Fruit fly (Drosophila melanogaster) whole organism, embryonic: Measurements from ENCODE around the gene Tssk.

Source experiments
- C15 ChIP-seq: fragments of 200-800 bp; sonication (Bioruptor generic); IDR thresholded peaks from 3 replicates; pipeline ENCODE4 v1.3.6; 2022; ENCODE audit warnings: missing biosample characterization, missing genetic modification characterization
- CG11695 ChIP-seq: fragments of 200-800 bp; sonication (Bioruptor generic); IDR thresholded peaks from 3 replicates; pipeline ENCODE4 v1.3.6; 2022; ENCODE audit warnings: missing biosample characterization, missing genetic modification characterization
- CG12071 ChIP-seq: fragments of 200-800 bp; sonication (Bioruptor generic); optimal IDR thresholded peaks from 3 replicates; lab custom pipeline; 2018; ENCODE audit warnings: missing biosample characterization, mild to moderate bottlenecking, missing genetic modification characterization
- CG14014 ChIP-seq: fragments of 200-800 bp; sonication (Bioruptor generic); IDR thresholded peaks from 2 replicates; pipeline ENCODE4 v1.3.6; 2022; ENCODE audit warnings: missing biosample characterization, missing genetic modification characterization
- CG14667 ChIP-seq: fragments of 200-800 bp; sonication (Bioruptor generic); IDR thresholded peaks from 2 replicates; pipeline ENCODE4 v1.3.6; 2022; ENCODE audit warnings: missing biosample characterization, missing genetic modification characterization
- CG15073 ChIP-seq: fragments of 200-800 bp; sonication (Bioruptor generic); optimal IDR thresholded peaks from 2 replicates; lab custom pipeline; 2016; ENCODE audit warnings: missing biosample characterization, missing genetic modification characterization
- CG15479 ChIP-seq: fragments of 200-800 bp; sonication (Bioruptor generic); optimal IDR thresholded peaks from 3 replicates; lab custom pipeline; 2019; ENCODE audit warnings: missing biosample characterization, mild to moderate bottlenecking, missing genetic modification characterization, moderate library complexity
- CG17568 ChIP-seq: fragments of 200-800 bp; sonication (Bioruptor generic); optimal IDR thresholded peaks from 2 replicates; lab custom pipeline; 2018; ENCODE audit warnings: missing biosample characterization, mild to moderate bottlenecking, missing genetic modification characterization, moderate library complexity
- CG17829 ChIP-seq: fragments of 200-800 bp; optimal IDR thresholded peaks from 2 replicates; lab custom pipeline; 2019; ENCODE audit warnings: missing biosample characterization, mild to moderate bottlenecking, missing genetic modification characterization, moderate library complexity
- CG18619 ChIP-seq: fragments of 200-800 bp; sonication (Bioruptor generic); optimal IDR thresholded peaks from 3 replicates; lab custom pipeline; 2017; ENCODE audit warnings: missing biosample characterization, mild to moderate bottlenecking, missing genetic modification characterization
- CG3163 ChIP-seq: fragments of 200-800 bp; sonication (Bioruptor generic); optimal IDR thresholded peaks from 3 replicates; lab custom pipeline; 2016; ENCODE audit warnings: missing biosample characterization, missing genetic modification characterization
- CG32767 ChIP-seq: fragments of 200-800 bp; sonication (Bioruptor generic); IDR thresholded peaks from 2 replicates; pipeline ENCODE4 v1.3.6; 2022; ENCODE audit warnings: missing biosample characterization, missing genetic modification characterization
- CG4707 ChIP-seq: fragments of 200-800 bp; sonication (Bioruptor generic); optimal IDR thresholded peaks from 2 replicates; lab custom pipeline; 2018; ENCODE audit warnings: missing biosample characterization, mild to moderate bottlenecking, missing genetic modification characterization, moderate library complexity
- CG7271 ChIP-seq: fragments of 200-800 bp; sonication (Bioruptor generic); optimal IDR thresholded peaks from 2 replicates; lab custom pipeline; 2018; ENCODE audit warnings: missing biosample characterization, mild to moderate bottlenecking, missing genetic modification characterization, moderate library complexity
- CHES-1-like ChIP-seq: fragments of 200-800 bp; sonication (Bioruptor generic); optimal IDR thresholded peaks from 2 replicates; lab custom pipeline; 2016; ENCODE audit warnings: missing biosample characterization, missing genetic modification characterization
- D ChIP-seq, 2 experiments: fragments of 200-800 bp in 1 of 2; fragments of >200 bp in 1 of 2; sonication (Bioruptor generic) in 1 of 2; optimal IDR thresholded peaks; 2 replicates in 1 of 2; 3 replicates in 1 of 2; lab custom pipeline; 2017; ENCODE audit warnings: mild to moderate bottlenecking in 1 of 2, missing biosample characterization in 1 of 2, missing genetic modification characterization in 1 of 2, missing genetic modification reagents in 1 of 2
- Dbx ChIP-seq: fragments of 200-800 bp; sonication (Bioruptor generic); IDR thresholded peaks from 3 replicates; pipeline ENCODE4 v1.3.6; 2022; ENCODE audit warnings: missing biosample characterization, missing genetic modification characterization
- Drgx ChIP-seq: fragments of 200-800 bp; sonication (Bioruptor generic); IDR thresholded peaks from 2 replicates; pipeline ENCODE4 v1.3.6; 2022; ENCODE audit warnings: missing biosample characterization, missing genetic modification characterization
- E2f2 ChIP-seq: fragments of 200-800 bp; sonication (Bioruptor generic); IDR thresholded peaks from 2 replicates; pipeline ENCODE4 v1.3.6; 2022; ENCODE audit warnings: missing biosample characterization, missing genetic modification characterization
- ERR ChIP-seq: fragments of 200-800 bp; sonication (Bioruptor generic); optimal IDR thresholded peaks from 2 replicates; lab custom pipeline; 2016; ENCODE audit warnings: missing biosample characterization, missing genetic modification characterization
- Fer3 ChIP-seq: fragments of 200-800 bp; sonication (Bioruptor generic); optimal IDR thresholded peaks from 2 replicates; lab custom pipeline; 2018; ENCODE audit warnings: missing biosample characterization, mild to moderate bottlenecking, missing genetic modification characterization, moderate library complexity
- Gsc ChIP-seq: fragments of 200-800 bp; sonication (Bioruptor generic); IDR thresholded peaks from 2 replicates; pipeline ENCODE4 v1.3.6; 2022; ENCODE audit warnings: missing biosample characterization, missing genetic modification characterization
- HLHmδ ChIP-seq: fragments of 200-800 bp; sonication (Bioruptor generic); optimal IDR thresholded peaks from 2 replicates; lab custom pipeline; 2018; ENCODE audit warnings: missing biosample characterization, mild to moderate bottlenecking, missing genetic modification characterization, moderate library complexity
- Med ChIP-seq: fragments of 200-800 bp; sonication (Bioruptor generic); peaks from one replicate; lab custom pipeline; 2016; ENCODE audit warnings: missing biosample characterization, missing genetic modification characterization, mild to moderate bottlenecking, inconsistent platforms, moderate library complexity
- Nf-YA ChIP-seq: fragments of 200-800 bp; sonication (Bioruptor generic); IDR thresholded peaks from 2 replicates; pipeline ENCODE4 v1.3.6; 2022; ENCODE audit warnings: missing biosample characterization, missing genetic modification characterization
- Nf-YB ChIP-seq: fragments of 200-800 bp; sonication (Bioruptor generic); optimal IDR thresholded peaks from 3 replicates; lab custom pipeline; 2019; ENCODE audit warnings: missing biosample characterization, mild to moderate bottlenecking, missing genetic modification characterization, moderate library complexity
- NfI ChIP-seq: fragments of 200-800 bp; sonication (Bioruptor generic); optimal IDR thresholded peaks from 3 replicates; lab custom pipeline; 2018; ENCODE audit warnings: missing biosample characterization, mild to moderate bottlenecking, missing genetic modification characterization, moderate library complexity
- Opbp ChIP-seq: fragments of 200-800 bp; sonication (Bioruptor generic); IDR thresholded peaks from 3 replicates; pipeline ENCODE4 v1.3.6; 2022; ENCODE audit warnings: missing biosample characterization, missing genetic modification characterization; ENCODE audit not compliant: partially characterized antibody
- Sin3A ChIP-seq: fragments of >200 bp; optimal IDR thresholded peaks from 2 replicates; lab custom pipeline; 2018
- Ssrp ChIP-seq: fragments of 200-800 bp; sonication (Bioruptor generic); optimal IDR thresholded peaks from 2 replicates; lab custom pipeline; 2018; ENCODE audit warnings: missing biosample characterization, mild to moderate bottlenecking, missing genetic modification characterization, moderate library complexity
- Taf1 ChIP-seq: fragments of 200-800 bp; sonication (Bioruptor generic); IDR thresholded peaks from 2 replicates; pipeline ENCODE4 v1.3.6; 2022; ENCODE audit warnings: missing biosample characterization, missing genetic modification characterization
- cad ChIP-seq: fragments of >200 bp; optimal IDR thresholded peaks from 2 replicates; lab custom pipeline; 2017; ENCODE audit warnings: missing biosample characterization, missing genetic modification characterization
- chn ChIP-seq: fragments of 200-800 bp; sonication (Bioruptor generic); optimal IDR thresholded peaks from 2 replicates; lab custom pipeline; 2016; ENCODE audit warnings: missing biosample characterization, missing genetic modification characterization
- cwo ChIP-seq: fragments of 200-800 bp; sonication (Bioruptor generic); optimal IDR thresholded peaks from 3 replicates; lab custom pipeline; 2017; ENCODE audit warnings: missing biosample characterization, missing genetic modification characterization, mild to moderate bottlenecking, moderate library complexity, missing genetic modification reagents
- ind ChIP-seq: fragments of 200-800 bp; sonication (Bioruptor generic); optimal IDR thresholded peaks from 3 replicates; lab custom pipeline; 2016; ENCODE audit warnings: missing biosample characterization, missing genetic modification characterization
- insv ChIP-seq, 2 experiments: fragments of 200-800 bp; sonication (Bioruptor generic); optimal IDR thresholded peaks; 3 replicates each; lab custom pipeline; 2016 to 2018; ENCODE audit warnings: missing biosample characterization in 2 of 2, missing genetic modification characterization in 2 of 2
- lbe ChIP-seq: fragments of 200-800 bp; sonication (Bioruptor generic); optimal IDR thresholded peaks from 2 replicates; lab custom pipeline; 2016; ENCODE audit warnings: missing biosample characterization, mild to moderate bottlenecking, missing genetic modification characterization
- org-1 ChIP-seq: fragments of 200-800 bp; sonication (Bioruptor generic); optimal IDR thresholded peaks from 2 replicates; lab custom pipeline; 2017; ENCODE audit warnings: missing biosample characterization, missing genetic modification characterization
- peb ChIP-seq: fragments of 200-800 bp; sonication (Bioruptor generic); IDR thresholded peaks from 2 replicates; pipeline ENCODE4 v1.3.6; 2022; ENCODE audit warnings: missing biosample characterization, missing genetic modification characterization
- pfk ChIP-seq: fragments of 200-800 bp; sonication (Bioruptor generic); optimal IDR thresholded peaks from 2 replicates; lab custom pipeline; 2018; ENCODE audit warnings: missing biosample characterization, mild to moderate bottlenecking, missing genetic modification characterization, moderate library complexity
- sens ChIP-seq: fragments of 200-800 bp; sonication (Bioruptor generic); peaks from one replicate; lab custom pipeline; 2016; ENCODE audit warnings: missing biosample characterization, missing genetic modification characterization
- slp2 ChIP-seq: fragments of 200-800 bp; sonication (Bioruptor generic); optimal IDR thresholded peaks from 2 replicates; lab custom pipeline; 2016; ENCODE audit warnings: missing biosample characterization, missing genetic modification characterization
- ssp ChIP-seq: fragments of 200-800 bp; sonication (Bioruptor generic); IDR thresholded peaks from 2 replicates; pipeline ENCODE4 v1.3.6; 2022; ENCODE audit warnings: missing biosample characterization, missing genetic modification characterization
- tna ChIP-seq: fragments of 200-800 bp; sonication (Bioruptor generic); IDR thresholded peaks from 2 replicates; pipeline ENCODE4 v1.3.6; 2022; ENCODE audit warnings: missing biosample characterization, missing genetic modification characterization; ENCODE audit not compliant: partially characterized antibody
- vnd ChIP-seq: fragments of 200-800 bp; sonication (Bioruptor generic); IDR thresholded peaks from 3 replicates; pipeline ENCODE4 v1.3.6; 2022; ENCODE audit warnings: missing biosample characterization, missing genetic modification characterization; ENCODE audit not compliant: partially characterized antibody
- wor ChIP-seq: fragments of 200-800 bp; sonication (Bioruptor generic); IDR thresholded peaks from 2 replicates; pipeline ENCODE4 v1.3.6; 2022; ENCODE audit warnings: missing biosample characterization, missing genetic modification characterization
- yki ChIP-seq: fragments of >200 bp; optimal IDR thresholded peaks from 3 replicates; lab custom pipeline; 2018
- zen ChIP-seq: fragments of 200-800 bp; sonication (Bioruptor generic); optimal IDR thresholded peaks from 3 replicates; lab custom pipeline; 2018; ENCODE audit warnings: missing biosample characterization, mild to moderate bottlenecking, missing genetic modification characterization, moderate library complexity
- zen2 ChIP-seq: fragments of 200-800 bp; sonication (Bioruptor generic); IDR thresholded peaks from 3 replicates; pipeline ENCODE4 v1.3.6; 2022; ENCODE audit warnings: missing biosample characterization, missing genetic modification characterization; ENCODE audit not compliant: partially characterized antibody

Gene Tssk

DNA sequence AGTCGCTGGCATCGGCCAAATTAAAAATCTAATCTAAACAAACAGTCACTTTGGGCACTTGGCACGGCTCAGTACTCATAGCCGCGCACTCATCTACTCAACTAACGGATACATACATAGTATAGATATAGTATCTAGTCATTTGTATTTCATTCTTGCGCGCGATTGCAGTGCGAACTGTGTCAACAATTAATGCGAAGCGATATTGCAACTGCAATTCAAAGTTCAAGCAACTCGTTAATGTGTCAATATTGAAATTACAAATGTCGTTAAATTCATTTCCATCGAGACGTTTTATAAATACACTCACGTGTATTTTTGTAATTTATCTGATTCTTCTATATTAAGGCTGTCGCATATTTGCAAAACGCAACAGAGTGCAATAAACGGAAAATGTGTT lies 16.3 kb upstream of the Tssk start:
- TF ChIP-seq Med (GFP tag; lab: Kevin White, UChicago) (peak; percentile 23), zen2 (GFP tag; lab: Robert Waterston, UW) (no peak), CG15479 (GFP tag; lab: Kevin White, UChicago) (peak; percentile 1), cad (GFP tag; lab: Kevin White, UChicago) (no peak), CG12071 (GFP tag; lab: Kevin White, UChicago) (no peak), yki (lab: Kevin White, UChicago) (no peak), Opbp (GFP tag; lab: Robert Waterston, UW) (no peak), lbe (GFP tag; lab: Kevin White, UChicago) (peak; percentile 12), CG18619 (no peak), sens (GFP tag; lab: Kevin White, UChicago) (peak; percentile 39), Nf-YA (GFP tag; lab: Robert Waterston, UW) (no peak), E2f2 (GFP tag; lab: Robert Waterston, UW) (no peak)
- TF ChIP-seq, all 482 proteins: peak for 4

DNA sequence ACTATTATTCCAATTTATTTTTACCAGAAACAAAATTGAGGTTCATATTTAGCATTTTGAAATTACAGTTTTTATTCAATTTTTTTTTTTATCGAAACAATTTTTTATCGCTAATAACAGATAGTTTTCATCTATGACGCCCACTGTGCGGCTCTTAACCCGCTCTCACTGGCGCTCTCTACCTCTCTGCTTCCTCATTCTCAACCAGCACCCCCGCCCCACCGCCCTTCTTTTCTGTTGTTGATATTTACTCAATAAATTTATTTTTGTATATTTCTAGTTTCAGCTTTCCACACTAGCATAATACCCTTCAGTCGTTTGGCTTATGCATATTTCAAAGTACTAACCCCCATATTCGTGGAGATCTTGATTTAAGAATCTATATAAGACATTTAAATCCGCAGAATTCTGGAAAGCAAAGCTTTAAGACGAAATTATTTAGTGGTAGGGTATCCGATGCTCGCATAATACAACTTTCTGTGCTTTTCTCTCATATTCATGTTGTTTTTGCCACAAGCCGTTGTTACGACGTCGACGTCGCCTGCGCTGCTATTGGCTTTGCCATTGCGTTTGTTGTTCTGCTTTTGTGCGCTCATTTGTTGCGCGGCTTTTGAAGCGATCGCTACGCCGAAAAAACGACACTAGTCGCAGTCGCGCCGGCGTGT lies 14.5 kb upstream of the Tssk start:
- peak; percentile 93 for TF ChIP-seq CG14667 (GFP tag; lab: Robert Waterston, UW)
- TF ChIP-seq Gsc (GFP tag; lab: Robert Waterston, UW), result peak; percentile 83
- peak; percentile 89 for TF ChIP-seq Nf-YB (GFP tag; lab: Kevin White, UChicago)
- TF ChIP-seq pfk (GFP tag; lab: Kevin White, UChicago), result peak; percentile 75
- TF ChIP-seq CG17568, result peak; percentile 95
- TF ChIP-seq CG15073 (GFP tag; lab: Kevin White, UChicago), result peak; percentile 82
- TF ChIP-seq Dbx (GFP tag; lab: Robert Waterston, UW), result peak; percentile 96
- peak; percentile 79 for TF ChIP-seq Taf1 (GFP tag; lab: Robert Waterston, UW)
- peak; percentile 95 for TF ChIP-seq ind (GFP tag; lab: Kevin White, UChicago)
- peak; percentile 87 for TF ChIP-seq C15 (GFP tag; lab: Robert Waterston, UW)
- peak; percentile 83 for TF ChIP-seq CG3163
- TF ChIP-seq ssp (GFP tag; lab: Robert Waterston, UW), result peak; percentile 90
- TF ChIP-seq CHES-1-like (GFP tag; lab: Kevin White, UChicago), result peak; percentile 97
- no peak for TF ChIP-seq vnd (GFP tag; lab: Robert Waterston, UW)
- TF ChIP-seq NfI (GFP tag; lab: Kevin White, UChicago), result peak; percentile 95
- TF ChIP-seq insv (GFP tag; optimal IDR thresholded peaks at IDR 0.05; lab: Kevin White, UChicago), result peak; percentile 60 to 64
- TF ChIP-seq D (optimal IDR thresholded peaks at IDR 0.05; lab: Kevin White, UChicago), result no peak
- TF ChIP-seq D (GFP tag; optimal IDR thresholded peaks at IDR 0.05; lab: Kevin White, UChicago), result peak; percentile 98
- TF ChIP-seq slp2 (GFP tag; lab: Kevin White, UChicago), result peak; percentile 93
- no peak for TF ChIP-seq Sin3A (lab: Kevin White, UChicago)
- TF ChIP-seq HLHmδ, result peak; percentile 88
- peak; percentile 98 for TF ChIP-seq CG17829 (tag; lab: Kevin White, UChicago)
- no peak for TF ChIP-seq tna (GFP tag; lab: Robert Waterston, UW)
- TF ChIP-seq Ssrp (tag; lab: Kevin White, UChicago), result peak; percentile 95
- peak; percentile 95 for TF ChIP-seq CG11695 (GFP tag; lab: Robert Waterston, UW)
- peak; percentile 92 for TF ChIP-seq cwo (GFP tag; lab: Kevin White, UChicago)
- TF ChIP-seq CG4707, result peak; percentile 96
- peak; percentile 95 for TF ChIP-seq Fer3
- TF ChIP-seq ERR (GFP tag; lab: Kevin White, UChicago), result peak; percentile 94
- TF ChIP-seq CG7271 (tag; lab: Kevin White, UChicago), result peak; percentile 72
- TF ChIP-seq chn, result peak; percentile 97
- peak; percentile 89 for TF ChIP-seq peb (GFP tag; lab: Robert Waterston, UW)
- TF ChIP-seq wor (GFP tag; lab: Robert Waterston, UW), result peak; percentile 88
- TF ChIP-seq CG14014, result peak; percentile 91
- TF ChIP-seq CG32767 (GFP tag; lab: Robert Waterston, UW), result peak; percentile 89
- peak; percentile 93 for TF ChIP-seq Drgx (GFP tag; lab: Robert Waterston, UW)
- TF ChIP-seq zen (tag; lab: Kevin White, UChicago), result peak; percentile 90
- TF ChIP-seq org-1, result peak; percentile 97
